Fruit fly (Drosophila melanogaster) whole organism, wandering third instar larva: ENCODE measurements around the gene CG10919.

Source experiments
- Abd-B ChIP-seq: fragments of >200 bp; optimal IDR thresholded peaks from 2 replicates; lab custom pipeline; 2017; ENCODE audit warnings: missing biosample characterization, missing genetic modification characterization
- CG32264 ChIP-seq: fragments of 200-800 bp; sonication (Bioruptor generic); optimal IDR thresholded peaks from 2 replicates; lab custom pipeline; 2016; ENCODE audit warnings: missing biosample characterization, missing genetic modification characterization
- CG9705 ChIP-seq: fragments of 200-800 bp; sonication (Bioruptor generic); optimal IDR thresholded peaks from 2 replicates; lab custom pipeline; 2018; ENCODE audit warnings: missing biosample characterization, mild to moderate bottlenecking, missing genetic modification characterization
- CrebA ChIP-seq: fragments of 200-800 bp; sonication (Bioruptor generic); optimal IDR thresholded peaks from 2 replicates; lab custom pipeline; 2016; ENCODE audit warnings: missing biosample characterization, mild to moderate bottlenecking, missing genetic modification characterization, borderline replicate concordance
- Dfd ChIP-seq: fragments of >200 bp; optimal IDR thresholded peaks from 2 replicates; lab custom pipeline; 2017; ENCODE audit warnings: missing biosample characterization, missing genetic modification characterization
- Dif ChIP-seq: fragments of 200-275, 200-300 bp; sonication (Bioruptor generic); optimal IDR thresholded peaks from 2 replicates; lab custom pipeline; 2018; ENCODE audit warnings: missing biosample characterization, missing genetic modification characterization; ENCODE audit not compliant: partially characterized antibody
- GATAd ChIP-seq: sonication (Bioruptor generic); optimal IDR thresholded peaks from 2 replicates; lab custom pipeline; 2016; ENCODE audit warnings: missing biosample characterization, missing genetic modification characterization
- Hnf4 ChIP-seq: fragments of 200-800 bp; sonication (Bioruptor generic); optimal IDR thresholded peaks from 2 replicates; lab custom pipeline; 2016; ENCODE audit warnings: missing biosample characterization, mild to moderate bottlenecking, missing genetic modification characterization
- Hr78 ChIP-seq: fragments of >200 bp; optimal IDR thresholded peaks from 2 replicates; lab custom pipeline; 2017; ENCODE audit warnings: missing biosample characterization, missing genetic modification characterization
- Hr83 ChIP-seq: fragments of 200-300 bp; sonication (Bioruptor generic); optimal IDR thresholded peaks from 2 replicates; lab custom pipeline; 2016; ENCODE audit warnings: missing biosample characterization, mild to moderate bottlenecking, missing genetic modification characterization, moderate library complexity; ENCODE audit not compliant: poor library complexity, severe bottlenecking
- Jra ChIP-seq: sonication (Bioruptor generic); optimal IDR thresholded peaks from 2 replicates; lab custom pipeline; 2016; ENCODE audit warnings: missing biosample characterization, missing genetic modification characterization
- Myc ChIP-seq: fragments of >200 bp; optimal IDR thresholded peaks from 2 replicates; lab custom pipeline; 2017
- N ChIP-seq: fragments of >200 bp; optimal IDR thresholded peaks from 2 replicates; lab custom pipeline; 2018; ENCODE audit warnings: missing biosample characterization, missing external identifiers, missing genetic modification characterization
- OdsH ChIP-seq: fragments of 200-800 bp; sonication (Bioruptor generic); optimal IDR thresholded peaks from 2 replicates; lab custom pipeline; 2016; ENCODE audit warnings: missing biosample characterization, mild to moderate bottlenecking, missing genetic modification characterization
- Rel ChIP-seq, 2 experiments: fragments of 200-800 bp; sonication (Bioruptor generic) in 1 of 2; optimal IDR thresholded peaks; 2 replicates in 1 of 2; 3 replicates in 1 of 2; lab custom pipeline; 2016 to 2019; ENCODE audit warnings: mild to moderate bottlenecking in 2 of 2, missing biosample characterization in 2 of 2, missing genetic modification characterization in 2 of 2, moderate library complexity in 1 of 2
- Sp1 ChIP-seq: fragments of 200-800 bp; sonication (Bioruptor generic); optimal IDR thresholded peaks from 3 replicates; lab custom pipeline; 2019; ENCODE audit warnings: missing biosample characterization, mild to moderate bottlenecking, missing genetic modification characterization, moderate library complexity
- br ChIP-seq: fragments of 200-800 bp; sonication (Bioruptor generic); optimal IDR thresholded peaks from 2 replicates; lab custom pipeline; 2016; ENCODE audit warnings: missing biosample characterization, missing genetic modification characterization
- dl ChIP-seq, 2 experiments: fragments of 175-275, 200-275 bp in 1 of 2; fragments of 200-275 bp in 1 of 2; sonication (Bioruptor generic); optimal IDR thresholded peaks; lab custom pipeline; 2018; ENCODE audit warnings: mild to moderate bottlenecking in 2 of 2, missing biosample characterization in 2 of 2, missing genetic modification characterization in 2 of 2, moderate library complexity in 2 of 2; ENCODE audit not compliant: partially characterized antibody in 2 of 2, insufficient read depth in 1 of 2
- dmrt93B ChIP-seq: fragments of 200-800 bp; sonication (Bioruptor generic); optimal IDR thresholded peaks from 2 replicates; lab custom pipeline; 2018; ENCODE audit warnings: missing biosample characterization, mild to moderate bottlenecking, missing genetic modification characterization
- dsf ChIP-seq: sonication (Bioruptor generic); optimal IDR thresholded peaks from 2 replicates; lab custom pipeline; 2016; ENCODE audit warnings: missing biosample characterization, missing genetic modification characterization, borderline replicate concordance
- ey ChIP-seq: fragments of 200-800 bp; sonication (Bioruptor generic); optimal IDR thresholded peaks from 2 replicates; lab custom pipeline; 2016; ENCODE audit warnings: missing biosample characterization, missing genetic modification characterization
- foxo ChIP-seq, 2 experiments: fragments of 200-800 bp; sonication (Bioruptor generic); optimal IDR thresholded peaks; 2 replicates in 1 of 2; 3 replicates in 1 of 2; lab custom pipeline; 2016 to 2017; ENCODE audit warnings: missing biosample characterization in 2 of 2, missing genetic modification characterization in 2 of 2
- fru ChIP-seq: fragments of 200-800 bp; sonication (Bioruptor generic); optimal IDR thresholded peaks from 3 replicates; lab custom pipeline; 2016; ENCODE audit warnings: missing biosample characterization, mild to moderate bottlenecking, missing genetic modification characterization
- h ChIP-seq: fragments of 200-800 bp; sonication (Bioruptor generic); optimal IDR thresholded peaks from 3 replicates; lab custom pipeline; 2016; ENCODE audit warnings: missing biosample characterization, mild to moderate bottlenecking, missing genetic modification characterization
- jim ChIP-seq: fragments of 175-275, 200-325 bp; sonication (Bioruptor generic); optimal IDR thresholded peaks from 2 replicates; lab custom pipeline; 2016; ENCODE audit warnings: missing biosample characterization, mild to moderate bottlenecking, missing genetic modification characterization
- lola ChIP-seq: fragments of >200 bp; optimal IDR thresholded peaks from 2 replicates; lab custom pipeline; 2017; ENCODE audit warnings: missing biosample characterization, missing genetic modification characterization
- pan ChIP-seq: fragments of >200 bp; optimal IDR thresholded peaks from 2 replicates; lab custom pipeline; 2017
- sv ChIP-seq: fragments of 200-800 bp; sonication (Bioruptor generic); optimal IDR thresholded peaks from 3 replicates; lab custom pipeline; 2016; ENCODE audit warnings: missing biosample characterization, missing genetic modification characterization
- tai ChIP-seq: sonication (Bioruptor generic); optimal IDR thresholded peaks from 2 replicates; lab custom pipeline; 2016; ENCODE audit warnings: missing biosample characterization, missing genetic modification characterization

Gene CG10919

DNA sequence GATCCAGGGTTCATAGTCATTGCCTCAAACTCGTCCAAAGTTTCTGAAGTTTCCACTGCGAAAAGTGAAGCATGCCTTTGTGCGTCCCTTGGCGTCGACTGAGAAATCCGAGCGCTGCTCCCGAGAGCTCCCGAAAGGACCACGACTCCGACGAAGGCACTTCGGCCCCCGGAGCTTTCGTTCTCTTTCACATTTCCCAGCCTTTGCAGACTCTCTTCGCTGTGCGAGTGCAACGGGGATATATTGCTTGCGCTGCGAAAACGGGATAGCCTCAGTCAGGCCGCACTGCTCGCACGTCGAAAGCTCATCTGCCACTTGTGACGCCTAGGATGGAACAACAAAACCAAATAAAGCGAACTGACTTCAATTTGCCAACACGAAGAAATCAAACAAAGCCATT lies 4.4 kb upstream of the CG10919 start:
- TF ChIP-seq Abd-B (no peak), Dfd (no peak), pan (lab: Kevin White, UChicago) (no peak), jim (GFP tag; lab: Kevin White, UChicago) (no peak), ey (GFP tag; lab: Kevin White, UChicago) (no peak), tai (GFP tag; lab: Kevin White, UChicago) (no peak), Rel (GFP tag; optimal IDR thresholded peaks at IDR 0.05; lab: Kevin White, UChicago) (no peak), Rel (tag; optimal IDR thresholded peaks at IDR 0.05; lab: Kevin White, UChicago) (no peak), lola (no peak), CG9705 (GFP tag; lab: Kevin White, UChicago) (no peak)

- TF ChIP-seq pan (lab: Kevin White, UChicago) (no peak), br (GFP tag; lab: Kevin White, UChicago) (no peak), Jra (no peak), dsf (no peak), Hr78 (GFP tag; lab: Kevin White, UChicago) (no peak), foxo (GFP tag; optimal IDR thresholded peaks at IDR 0.05; lab: Kevin White, UChicago) (no peak), dmrt93B (GFP tag; lab: Kevin White, UChicago) (no peak), CG32264 (GFP tag; lab: Kevin White, UChicago) (no peak), OdsH (GFP tag; lab: Kevin White, UChicago) (no peak), Myc (lab: Kevin White, UChicago) (no peak), Hr83 (no peak), h (GFP tag; lab: Kevin White, UChicago) (no peak)
Measured at dm6 chr3R:7759486-7759885, 1.6 kb downstream of the CG10919 start, which contains the start of gene Sp7. Gene Sp7, plus strand, starts transcription at chr3R:7759786.

DNA sequence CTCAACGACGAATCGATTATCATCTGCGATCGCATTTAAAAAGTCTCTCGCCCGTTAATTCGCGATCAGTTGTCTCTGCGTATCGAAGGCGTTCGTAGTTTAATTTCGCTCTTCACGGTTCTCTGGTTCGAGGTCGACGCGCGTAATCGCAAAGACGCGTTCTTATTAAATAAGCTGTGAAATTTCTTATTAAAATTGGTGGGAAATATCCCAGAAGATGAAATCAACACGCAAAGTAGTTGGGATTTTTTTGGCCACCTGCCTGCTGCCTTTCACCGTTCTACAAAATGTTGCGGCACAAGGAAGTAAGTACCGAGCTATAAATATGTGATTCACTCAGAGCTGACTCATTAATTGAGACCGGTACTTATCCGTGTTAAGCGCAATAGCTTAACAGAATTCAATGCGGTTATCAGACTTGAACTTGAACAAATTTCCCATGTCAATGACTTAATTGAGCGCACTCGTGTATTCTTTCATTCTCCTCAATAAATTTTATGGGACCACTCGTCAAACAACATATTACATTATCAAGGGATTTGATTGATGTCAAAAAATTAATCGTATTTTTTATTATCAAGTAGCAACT lies 3.1 kb downstream of the CG10919 start:
- TF ChIP-seq Hnf4 (GFP tag; lab: Kevin White, UChicago) (no peak), lola (no peak), Rel (GFP tag; optimal IDR thresholded peaks at IDR 0.05; lab: Kevin White, UChicago) (no peak), Rel (tag; optimal IDR thresholded peaks at IDR 0.05; lab: Kevin White, UChicago) (peak; percentile 55)

dm6 chr3R:7771656-7772055 lies 13.7 kb downstream of the CG10919 start, which contains the start of gene CG11286:
Gene CG11286, minus strand, starts transcription at chr3R:7771756.
- TF ChIP-seq Sp1 (no peak), dl (GFP tag; optimal IDR thresholded peaks at IDR 0.05; lab: Kevin White, UChicago; ENCODE audit: insufficient read depth in 1 of 2, partially characterized antibody in 2 of 2) (no peak), tai (GFP tag; lab: Kevin White, UChicago) (no peak), lola (no peak), CrebA (GFP tag; lab: Kevin White, UChicago) (no peak), fru (GFP tag; lab: Kevin White, UChicago) (no peak), N (GFP tag; lab: Kevin White, UChicago) (no peak), Hr83 (no peak), sv (GFP tag; lab: Kevin White, UChicago) (no peak), Rel (GFP tag; optimal IDR thresholded peaks at IDR 0.05; lab: Kevin White, UChicago) (no peak), Rel (tag; optimal IDR thresholded peaks at IDR 0.05; lab: Kevin White, UChicago) (no peak), foxo (GFP tag; optimal IDR thresholded peaks at IDR 0.05; lab: Kevin White, UChicago) (no peak), GATAd (no peak), Dif (GFP tag; lab: Kevin White, UChicago) (no peak), Hr78 (GFP tag; lab: Kevin White, UChicago) (no peak)

DNA sequence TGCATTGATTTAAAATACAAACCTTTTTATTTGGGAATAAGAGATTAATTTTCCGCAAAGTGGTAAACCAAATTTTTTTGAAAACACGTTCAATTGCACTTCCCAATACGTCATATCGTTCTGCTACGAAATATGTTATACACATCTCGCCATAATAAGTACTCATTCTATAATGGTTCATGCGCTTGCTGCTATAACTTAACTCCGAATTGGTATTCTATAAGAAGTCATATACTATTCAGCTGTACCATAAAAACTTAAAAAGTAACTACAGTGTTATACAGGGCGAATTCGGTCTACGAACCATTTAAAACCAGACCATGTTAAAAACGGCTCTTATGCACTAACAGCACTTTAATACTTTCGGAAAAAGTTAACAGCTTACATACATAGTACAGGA lies 21.7 kb downstream of the CG10919 start:
- TF ChIP-seq Myc (lab: Kevin White, UChicago) (peak; percentile 57), Rel (GFP tag; optimal IDR thresholded peaks at IDR 0.05; lab: Kevin White, UChicago) (no peak), Rel (tag; optimal IDR thresholded peaks at IDR 0.05; lab: Kevin White, UChicago) (no peak)
